Fruit fly (Drosophila melanogaster) whole organism, adult: ENCODE data around the gene CG5346.

Experiments
- CG33017 ChIP-seq: fragments of 200-800 bp; sonication (Bioruptor generic); optimal IDR thresholded peaks from 2 replicates; lab custom pipeline; 2018; ENCODE audit warnings: missing biosample characterization, mild to moderate bottlenecking, missing genetic modification characterization, moderate library complexity
- CG7101 ChIP-seq: fragments of 200-800 bp; sonication (Bioruptor generic); optimal IDR thresholded peaks from 2 replicates; lab custom pipeline; 2018; ENCODE audit warnings: missing biosample characterization, mild to moderate bottlenecking, missing genetic modification characterization, moderate library complexity
- Clk ChIP-seq: fragments of 200-800 bp; sonication (Bioruptor generic); optimal IDR thresholded peaks from 2 replicates; lab custom pipeline; 2017; ENCODE audit warnings: missing biosample characterization, missing genetic modification characterization
- Crg-1 ChIP-seq: fragments of 200-800 bp; sonication (Bioruptor generic); optimal IDR thresholded peaks from 2 replicates; lab custom pipeline; 2016; ENCODE audit warnings: missing biosample characterization, missing genetic modification characterization
- bab1 ChIP-seq: fragments of 200-800 bp; sonication (Bioruptor generic); optimal IDR thresholded peaks from 3 replicates; lab custom pipeline; 2019; ENCODE audit warnings: missing biosample characterization, mild to moderate bottlenecking, missing genetic modification characterization, moderate library complexity
- cic ChIP-seq: fragments of 200-800 bp; sonication (Bioruptor generic); optimal IDR thresholded peaks from 2 replicates; lab custom pipeline; 2017; ENCODE audit warnings: missing biosample characterization, mild to moderate bottlenecking, missing genetic modification characterization, moderate library complexity
- cnc ChIP-seq, 2 experiments: fragments of >200 bp; optimal IDR thresholded peaks; 2 replicates each; lab custom pipeline; 2017
- kay ChIP-seq: fragments of 200-800 bp; sonication (Bioruptor generic); peaks from one replicate; lab custom pipeline; 2016; ENCODE audit warnings: missing biosample characterization, missing genetic modification characterization, borderline replicate concordance
- ovo ChIP-seq: fragments of 200-800 bp; sonication (Bioruptor generic); optimal IDR thresholded peaks from 2 replicates; lab custom pipeline; 2016; ENCODE audit warnings: missing biosample characterization, missing genetic modification characterization
- tj ChIP-seq: fragments of 200-800 bp; sonication (Bioruptor generic); optimal IDR thresholded peaks from 3 replicates; lab custom pipeline; 2017; ENCODE audit warnings: missing biosample characterization, mild to moderate bottlenecking, missing genetic modification characterization, moderate library complexity
- toe ChIP-seq: fragments of 200-800 bp; sonication (Bioruptor generic); optimal IDR thresholded peaks from 2 replicates; lab custom pipeline; 2016; ENCODE audit warnings: missing biosample characterization, missing genetic modification characterization

DNA sequence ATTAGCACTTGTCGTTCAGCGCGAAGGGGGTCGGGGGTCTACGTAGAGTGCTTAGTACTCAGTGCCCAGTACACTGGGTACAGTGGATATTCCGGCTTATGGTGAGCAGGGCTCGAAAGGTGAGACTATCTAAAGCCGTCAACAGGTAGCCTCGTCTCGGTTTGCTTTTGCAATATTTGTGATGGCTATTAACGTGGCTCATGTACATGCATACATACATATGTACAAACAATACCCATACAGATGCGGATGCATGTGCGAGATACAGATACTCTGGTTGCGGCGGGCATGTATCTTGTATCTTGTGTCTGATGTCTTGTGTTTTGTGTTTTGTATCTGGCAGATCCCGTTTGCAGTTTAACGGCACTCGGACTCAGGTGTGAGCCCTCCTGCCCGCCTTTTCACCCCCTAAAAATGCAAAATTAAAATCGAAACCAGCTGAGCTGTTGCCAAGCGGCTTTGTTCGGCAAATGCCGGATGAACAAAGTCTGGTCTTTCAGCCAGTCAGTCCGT is 771 bp downstream of the CG5346 start:
- no peak for TF ChIP-seq tj (GFP tag; lab: Kevin White, UChicago)
- no peak for TF ChIP-seq kay (GFP tag; lab: Kevin White, UChicago)
- no peak for TF ChIP-seq cnc (optimal IDR thresholded peaks at IDR 0.05; lab: Kevin White, UChicago)
- TF ChIP-seq Crg-1: no peak
- no peak for TF ChIP-seq ovo
- TF ChIP-seq cic (GFP tag; lab: Kevin White, UChicago): no peak
- TF ChIP-seq bab1 (GFP tag; lab: Kevin White, UChicago): no peak
- TF ChIP-seq Clk (GFP tag; lab: Kevin White, UChicago): no peak
- TF ChIP-seq CG7101 (tag; lab: Kevin White, UChicago): no peak
- TF ChIP-seq CG33017 (tag; lab: Kevin White, UChicago): no peak
- TF ChIP-seq toe (GFP tag; lab: Kevin White, UChicago): no peak
